Worm (Caenorhabditis elegans) whole organism, early embryonic: ENCODE data around the gene F20D6.2.

Source experiments
- B0310.2 ChIP-seq: sonication (generic microtip); optimal IDR thresholded peaks from 2 replicates; lab custom pipeline; 2016; ENCODE audit warnings: mild to moderate bottlenecking, missing genetic modification characterization, missing compliant biosample characterization
- F13C5.2 ChIP-seq: sonication (generic microtip); optimal IDR thresholded peaks from 2 replicates; lab custom pipeline; 2017; ENCODE audit warnings: mild to moderate bottlenecking, missing genetic modification characterization, inconsistent platforms, missing compliant biosample characterization
- ama-1 ChIP-seq: fragments of 150-350 bp; optimal IDR thresholded peaks from 2 replicates; lab custom pipeline; 2014
- ceh-36 ChIP-seq: sonication (generic microtip); optimal IDR thresholded peaks from 2 replicates; lab custom pipeline; 2016; ENCODE audit warnings: missing genetic modification characterization, inconsistent platforms, missing compliant biosample characterization
- flt-1 ChIP-seq: fragments of 200-800 bp; sonication (Bioruptor generic); IDR thresholded peaks from 2 replicates; pipeline ENCODE4 v1.3.6; 2022; ENCODE audit warnings: missing genetic modification characterization, missing compliant biosample characterization
- hnd-1 ChIP-seq: sonication (generic microtip); optimal IDR thresholded peaks from 2 replicates; lab custom pipeline; 2016; ENCODE audit warnings: missing genetic modification characterization, missing compliant biosample characterization
- pes-1 ChIP-seq: fragments of 200-800 bp; sonication (Bioruptor generic); IDR thresholded peaks from 2 replicates; pipeline ENCODE4 v1.3.6; 2022; ENCODE audit warnings: missing genetic modification reagents, missing genetic modification characterization, missing compliant biosample characterization
- scrt-1 ChIP-seq: fragments of 200-800 bp; sonication (Bioruptor generic); IDR thresholded peaks from 2 replicates; pipeline ENCODE4 v1.3.6; 2022; ENCODE audit warnings: missing genetic modification characterization, missing compliant biosample characterization
- tbx-11 ChIP-seq: fragments of 200-800 bp; sonication (Bioruptor generic); IDR thresholded peaks from 2 replicates; pipeline ENCODE4 v1.3.6; 2022; ENCODE audit warnings: missing genetic modification characterization, missing compliant biosample characterization

DNA sequence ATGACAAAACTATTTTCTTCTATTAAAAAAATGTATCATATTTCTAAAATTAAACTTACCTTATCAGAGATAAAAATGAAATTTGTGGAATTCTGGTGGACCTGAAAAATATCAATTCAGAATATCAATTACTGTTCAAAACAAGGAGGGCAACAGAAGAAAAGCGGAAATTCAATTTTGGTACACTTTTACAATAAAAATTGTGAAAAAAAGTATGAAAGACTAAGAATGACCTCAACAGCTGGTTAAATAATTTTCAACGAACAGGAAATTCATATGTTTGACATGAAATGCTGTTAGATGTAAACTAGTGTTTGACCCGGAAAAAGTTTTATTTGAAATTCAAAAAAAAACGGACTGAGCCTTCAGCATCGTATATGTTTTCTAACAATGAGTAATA, 28.0 kb downstream of the F20D6.2 start, which contains the start of gene K07C11.7:
- TF ChIP-seq B0310.2 (no peak), ama-1 (lab: Kevin White, UChicago) (no peak), hnd-1 (no peak), pes-1 (GFP tag; lab: Robert Waterston, UW) (no peak), tbx-11 (GFP tag; lab: Robert Waterston, UW) (no peak), ceh-36 (tag; lab: Kevin White, UChicago) (no peak), flt-1 (no peak), F13C5.2 (tag; lab: Kevin White, UChicago) (no peak), scrt-1 (no peak)
